Fruit fly (Drosophila melanogaster): Measurements from ENCODE around the gene Or71a.
A peak's percentile ranks its signal among the peaks of the same experiment; 100 is the strongest.

The Or71a gene

dm6 chr3L:15105566-15106207, 27.4 kb upstream of the Or71a start, which contains the start of gene CG45071 (continued):
- 0 out of 3 replicates have a peak, but pooled peaks have one; percentile 16 for TF ChIP-seq Opbp (GFP tag; IDR thresholded peaks at IDR 0.05; ENCODE audit: partially characterized antibody)
- TF ChIP-seq cg (GFP tag; optimal IDR thresholded peaks at IDR 0.05): peak; percentile 2
- peak; percentile 79 for TF ChIP-seq onecut (GFP tag; IDR thresholded peaks at IDR 0.05)
- TF ChIP-seq Drgx (GFP tag; IDR thresholded peaks at IDR 0.05): peak; percentile 25; the same call in 1 of the 2 replicates
- TF ChIP-seq CG6854 (GFP tag; optimal IDR thresholded peaks at IDR 0.05): peak; percentile 59
- peak; percentile 47 for TF ChIP-seq nom (GFP tag; optimal IDR thresholded peaks at IDR 0.05)
- no peak for TF ChIP-seq gsb-n (tag; optimal IDR thresholded peaks at IDR 0.05)

- TF ChIP-seq BtbVII (GFP tag; optimal IDR thresholded peaks at IDR 0.05): peak; percentile 27
- TF ChIP-seq Gug (GFP tag; IDR thresholded peaks at IDR 0.05): peak; percentile 58; the same call in 2 of the 4 replicates
- TF ChIP-seq C15 (GFP tag; IDR thresholded peaks at IDR 0.05): no peak
- peak; percentile 17 for TF ChIP-seq Sry-δ (GFP tag; optimal IDR thresholded peaks at IDR 0.05)
- TF ChIP-seq MTF-1 (GFP tag; optimal IDR thresholded peaks at IDR 0.05; ENCODE audit: borderline replicate concordance): no peak
- peak; percentile 64 for TF ChIP-seq nom (GFP tag; optimal IDR thresholded peaks at IDR 0.05)
- peak; percentile 42 for TF ChIP-seq Mad (GFP tag; optimal IDR thresholded peaks at IDR 0.05)
- TF ChIP-seq CG10462 (GFP tag; optimal IDR thresholded peaks at IDR 0.05): no peak
- no peak for TF ChIP-seq fd64A (GFP tag; optimal IDR thresholded peaks at IDR 0.05)
- no peak for TF ChIP-seq D (optimal IDR thresholded peaks at IDR 0.05)
- TF ChIP-seq D (GFP tag; optimal IDR thresholded peaks at IDR 0.05): peak; percentile 6
- TF ChIP-seq ssp (GFP tag; IDR thresholded peaks at IDR 0.05): peak; percentile 52
- peak; percentile 4 for TF ChIP-seq CG12104 (GFP tag; optimal IDR thresholded peaks at IDR 0.05)
- TF ChIP-seq Fer3 (tag; optimal IDR thresholded peaks at IDR 0.05): peak; percentile 42
- peak; percentile 69 for TF ChIP-seq lab (GFP tag; optimal IDR thresholded peaks at IDR 0.05)
- peak; percentile 69 for TF ChIP-seq CG7839 (tag; optimal IDR thresholded peaks at IDR 0.05)
- peak; percentile 33 for TF ChIP-seq CG12219 (GFP tag; optimal IDR thresholded peaks at IDR 0.05)
- no peak for TF ChIP-seq Lhr (GFP tag; optimal IDR thresholded peaks at IDR 0.05)
- TF ChIP-seq HLH3B (GFP tag; IDR thresholded peaks at IDR 0.05): peak; percentile 36; the same call in 1 of the 2 replicates
- TF ChIP-seq pho (GFP tag; optimal IDR thresholded peaks at IDR 0.05): peak; percentile 81
- TF ChIP-seq hth (optimal IDR thresholded peaks at IDR 0.05): no peak
- TF ChIP-seq CG15269 (tag; optimal IDR thresholded peaks at IDR 0.05): peak; percentile 66
- TF ChIP-seq Ptx1 (GFP tag; IDR thresholded peaks at IDR 0.05): peak; percentile 79
- peak; percentile 56 for TF ChIP-seq pum (GFP tag; optimal IDR thresholded peaks at IDR 0.05)
- peak; percentile 28 for TF ChIP-seq tap (tag; optimal IDR thresholded peaks at IDR 0.05)
- TF ChIP-seq Deaf1 (tag; optimal IDR thresholded peaks at IDR 0.05): no peak
- TF ChIP-seq fru (optimal IDR thresholded peaks at IDR 0.05): no peak
- TF ChIP-seq cas (GFP tag; IDR thresholded peaks at IDR 0.05): no peak
- TF ChIP-seq sens-2 (GFP tag; IDR thresholded peaks at IDR 0.05): peak; percentile 44; the same call in 1 of the 2 replicates
- no peak for TF ChIP-seq abd-A (tag; optimal IDR thresholded peaks at IDR 0.05)
- no peak for TF ChIP-seq CG34224 (GFP tag; IDR thresholded peaks at IDR 0.05; ENCODE audit: partially characterized antibody)
- peak; percentile 72 for TF ChIP-seq Antp (GFP tag; optimal IDR thresholded peaks at IDR 0.05)
- TF ChIP-seq Hand (GFP tag; optimal IDR thresholded peaks at IDR 0.05): peak; percentile 24
- no peak for TF ChIP-seq dan (GFP tag; IDR thresholded peaks at IDR 0.05)
- no peak for TF ChIP-seq Opbp (GFP tag; IDR thresholded peaks at IDR 0.05; ENCODE audit: partially characterized antibody)
- peak; percentile 30; the same call in 1 of the 3 replicates for TF ChIP-seq CG14050 (GFP tag; IDR thresholded peaks at IDR 0.05)
- TF ChIP-seq CoRest (tag; optimal IDR thresholded peaks at IDR 0.05): peak; percentile 72
- TF ChIP-seq gfzf (GFP tag; optimal IDR thresholded peaks at IDR 0.05): no peak
- peak; percentile 75 for TF ChIP-seq sob (GFP tag; IDR thresholded peaks at IDR 0.05)
- TF ChIP-seq CG18599 (GFP tag; optimal IDR thresholded peaks at IDR 0.05): peak; percentile 70
- TF ChIP-seq caup (GFP tag; optimal IDR thresholded peaks at IDR 0.05; ENCODE audit: severe bottlenecking): no peak
Observed at dm6 chr3L:15104849-15105555, 26.8 kb upstream of the Or71a start.
